Worm (Caenorhabditis elegans) whole organism, young adult: ENCODE data around the gene C49C3.15.

Source experiments
- F10E7.11 ChIP-seq: sonication (generic microtip); optimal IDR thresholded peaks from 2 replicates; lab custom pipeline; 2017; ENCODE audit warnings: mild to moderate bottlenecking, missing genetic modification characterization, moderate library complexity, missing compliant biosample characterization
- F57A8.1 ChIP-seq: fragments of 200-800 bp; sonication (Bioruptor generic); optimal IDR thresholded peaks from 2 replicates; lab custom pipeline; 2018; ENCODE audit warnings: mild to moderate bottlenecking, missing genetic modification characterization, moderate library complexity, missing compliant biosample characterization
- K11D2.4 ChIP-seq: fragments of 200-800 bp; sonication (Bioruptor generic); IDR thresholded peaks from 2 replicates; pipeline ENCODE4 v1.3.6; 2022; ENCODE audit warnings: missing genetic modification reagents, missing genetic modification characterization, missing compliant biosample characterization
- ZK185.1 ChIP-seq: sonication (generic microtip); optimal IDR thresholded peaks from 2 replicates; lab custom pipeline; 2016; ENCODE audit warnings: mild to moderate bottlenecking, missing genetic modification characterization, missing compliant biosample characterization; ENCODE audit not compliant: poor library complexity, severe bottlenecking
- ceh-100 ChIP-seq: fragments of 200-800 bp; sonication (Bioruptor generic); IDR thresholded peaks from 2 replicates; pipeline ENCODE4 v1.3.6; 2022; ENCODE audit warnings: missing genetic modification reagents, missing genetic modification characterization, missing compliant biosample characterization
- efl-1 ChIP-seq: fragments of 150-350 bp; optimal IDR thresholded peaks from 2 replicates; lab custom pipeline; 2014; ENCODE audit warnings: missing biosample characterization, missing genetic modification reagents, missing genetic modification characterization
- hmg-1.2 ChIP-seq: fragments of 200-800 bp; sonication (Bioruptor generic); IDR thresholded peaks from 2 replicates; pipeline ENCODE4 v1.3.6; 2022; ENCODE audit warnings: missing genetic modification reagents, missing genetic modification characterization, missing compliant biosample characterization
- lin-35 ChIP-seq, 3 experiments: fragments of 150-350 bp in 2 of 3; sonication (generic microtip) in 1 of 3; optimal IDR thresholded peaks; 2 replicates each; lab custom pipeline; 2014 to 2018; ENCODE audit warnings: missing biosample characterization in 3 of 3, missing genetic modification characterization in 3 of 3, missing genetic modification reagents in 3 of 3
- lin-54 ChIP-seq: fragments of 200-800 bp; sonication (Bioruptor generic); optimal IDR thresholded peaks from 2 replicates; lab custom pipeline; 2018; ENCODE audit warnings: mild to moderate bottlenecking, missing genetic modification characterization, missing compliant biosample characterization
- nfya-1 ChIP-seq: sonication (generic microtip); optimal IDR thresholded peaks from 2 replicates; lab custom pipeline; 2017; ENCODE audit warnings: antibody characterized with exemption, missing compliant biosample characterization, missing genetic modification characterization, borderline replicate concordance; ENCODE audit not compliant: insufficient read depth
- tbx-9 ChIP-seq: sonication (generic microtip); optimal IDR thresholded peaks from 2 replicates; lab custom pipeline; 2016; ENCODE audit warnings: borderline replicate concordance, missing genetic modification characterization, inconsistent platforms, missing compliant biosample characterization
- ztf-28 ChIP-seq: fragments of 200-800 bp; sonication (Bioruptor generic); IDR thresholded peaks from 2 replicates; pipeline ENCODE4 v1.3.6; 2022; ENCODE audit warnings: missing genetic modification reagents, missing genetic modification characterization, missing compliant biosample characterization

- TF ChIP-seq efl-1 (GFP tag; lab: Kevin White, UChicago) (no peak), nfya-1 (tag; lab: Kevin White, UChicago) (no peak), hmg-1.2 (no peak), ceh-100 (GFP tag; lab: Robert Waterston, UW) (no peak), F10E7.11 (tag; lab: Kevin White, UChicago) (no peak), tbx-9 (tag; lab: Kevin White, UChicago) (no peak), K11D2.4 (GFP tag; lab: Robert Waterston, UW) (no peak), ZK185.1 (tag; lab: Kevin White, UChicago) (no peak), lin-35 (GFP tag; optimal IDR thresholded peaks at IDR 0.05; lab: Kevin White, UChicago) (no peak), F57A8.1 (GFP tag; lab: Kevin White, UChicago) (no peak), ztf-28 (GFP tag; lab: Robert Waterston, UW) (no peak), lin-54 (GFP tag; lab: Kevin White, UChicago) (no peak)
Measured at ce11 chrIV:17376127-17376526, 42.1 kb downstream of the C49C3.15 start, which contains the start of gene haf-1.
